Worm (Caenorhabditis elegans): Measurements from ENCODE around the gene dhhc-5.

- TF ChIP-seq tbx-2 (tag; optimal IDR thresholded peaks at IDR 0.05) (no peak), mep-1 (tag; optimal IDR thresholded peaks at IDR 0.05) (no peak), aly-2 (tag; optimal IDR thresholded peaks at IDR 0.05) (no peak), egl-27 (tag; optimal IDR thresholded peaks at IDR 0.05) (no peak), unc-130 (tag; optimal IDR thresholded peaks at IDR 0.05) (no peak)
Observed at ce11 chrIII:6869996-6870395, 21.1 kb upstream of the dhhc-5 start, which contains the start of gene K04C2.8.
